Worm (Caenorhabditis elegans) whole organism, early embryonic: ENCODE results near the gene F41E7.6.

Experiments used
- B0310.2 ChIP-seq: sonication (generic microtip); optimal IDR thresholded peaks from 2 replicates; lab custom pipeline; 2016; ENCODE audit warnings: mild to moderate bottlenecking, missing genetic modification characterization, missing compliant biosample characterization
- F13C5.2 ChIP-seq: sonication (generic microtip); optimal IDR thresholded peaks from 2 replicates; lab custom pipeline; 2017; ENCODE audit warnings: mild to moderate bottlenecking, missing genetic modification characterization, inconsistent platforms, missing compliant biosample characterization
- aly-1 ChIP-seq: sonication (generic microtip); optimal IDR thresholded peaks from 2 replicates; lab custom pipeline; 2016; ENCODE audit warnings: missing genetic modification characterization, missing compliant biosample characterization
- ama-1 ChIP-seq: fragments of 150-350 bp; optimal IDR thresholded peaks from 2 replicates; lab custom pipeline; 2014
- ceh-13 ChIP-seq: fragments of 200-800 bp; sonication (Bioruptor generic); optimal IDR thresholded peaks from 2 replicates; lab custom pipeline; 2018; ENCODE audit warnings: mild to moderate bottlenecking, missing genetic modification characterization, missing compliant biosample characterization
- ceh-36 ChIP-seq: sonication (generic microtip); optimal IDR thresholded peaks from 2 replicates; lab custom pipeline; 2016; ENCODE audit warnings: missing genetic modification characterization, inconsistent platforms, missing compliant biosample characterization
- ets-7 ChIP-seq: sonication (generic microtip); optimal IDR thresholded peaks from 2 replicates; lab custom pipeline; 2016; ENCODE audit warnings: missing genotype, missing genetic modification characterization, missing compliant biosample characterization
- flt-1 ChIP-seq: fragments of 200-800 bp; sonication (Bioruptor generic); IDR thresholded peaks from 2 replicates; pipeline ENCODE4 v1.3.6; 2022; ENCODE audit warnings: missing genetic modification characterization, missing compliant biosample characterization
- hmbx-1 ChIP-seq: sonication (generic microtip); optimal IDR thresholded peaks from 2 replicates; lab custom pipeline; 2016; ENCODE audit warnings: mild to moderate bottlenecking, missing genetic modification characterization, missing compliant biosample characterization
- hmg-4 ChIP-seq: fragments of 200-800 bp; sonication (Bioruptor generic); optimal IDR thresholded peaks from 2 replicates; lab custom pipeline; 2018; ENCODE audit warnings: mild to moderate bottlenecking, missing genetic modification characterization, missing compliant biosample characterization
- hnd-1 ChIP-seq: sonication (generic microtip); optimal IDR thresholded peaks from 2 replicates; lab custom pipeline; 2016; ENCODE audit warnings: missing genetic modification characterization, missing compliant biosample characterization
- pes-1 ChIP-seq: fragments of 200-800 bp; sonication (Bioruptor generic); IDR thresholded peaks from 2 replicates; pipeline ENCODE4 v1.3.6; 2022; ENCODE audit warnings: missing genetic modification reagents, missing genetic modification characterization, missing compliant biosample characterization
- scrt-1 ChIP-seq: fragments of 200-800 bp; sonication (Bioruptor generic); IDR thresholded peaks from 2 replicates; pipeline ENCODE4 v1.3.6; 2022; ENCODE audit warnings: missing genetic modification characterization, missing compliant biosample characterization
- sea-1 ChIP-seq: fragments of 200-800 bp; sonication (Bioruptor generic); conservative IDR thresholded peaks from 2 replicates; pipeline ENCODE4 v1.3.6; 2022; ENCODE audit warnings: missing genetic modification characterization, missing compliant biosample characterization
- tbx-11 ChIP-seq: fragments of 200-800 bp; sonication (Bioruptor generic); IDR thresholded peaks from 2 replicates; pipeline ENCODE4 v1.3.6; 2022; ENCODE audit warnings: missing genetic modification characterization, missing compliant biosample characterization
- tbx-37 ChIP-seq: fragments of 200-800 bp; sonication (Bioruptor generic); conservative IDR thresholded peaks from 2 replicates; pipeline ENCODE4 v1.3.6; 2022; ENCODE audit warnings: missing genetic modification reagents, missing genetic modification characterization, missing compliant biosample characterization
- tra-4 ChIP-seq: sonication (generic microtip); optimal IDR thresholded peaks from 2 replicates; lab custom pipeline; 2017; ENCODE audit warnings: missing genetic modification characterization, missing compliant biosample characterization

F41E7.6 gene

ce11 chrX:10310366-10310765 is at the start of gene F41E7.6:
Gene F41E7.6 (minus strand): TSS chrX:10310466.
- TF ChIP-seq hmg-4 (GFP tag; lab: Kevin White, UChicago) (no peak), hnd-1 (tag; lab: Kevin White, UChicago) (no peak), sea-1 (GFP tag; lab: Robert Waterston, UW) (no peak)

- TF ChIP-seq tra-4 (no peak), pes-1 (GFP tag; lab: Robert Waterston, UW) (no peak), hnd-1 (tag; lab: Kevin White, UChicago) (no peak), sea-1 (GFP tag; lab: Robert Waterston, UW) (no peak), scrt-1 (GFP tag; lab: Robert Waterston, UW) (no peak), ceh-13 (GFP tag; lab: Kevin White, UChicago) (no peak), hmbx-1 (tag; lab: Kevin White, UChicago) (no peak), ets-7 (tag; lab: Kevin White, UChicago) (no peak), ama-1 (lab: Kevin White, UChicago) (no peak), tbx-37 (GFP tag; lab: Robert Waterston, UW) (no peak), hmg-4 (GFP tag; lab: Kevin White, UChicago) (no peak), F13C5.2 (tag; lab: Kevin White, UChicago) (no peak), flt-1 (GFP tag; lab: Robert Waterston, UW) (no peak)
These were observed 47.8 kb upstream of the F41E7.6 start, which contains the start of gene efhc-1 for ce11 chrX:10358083-10358482. Gene efhc-1 (plus strand): TSS chrX:10358383.

ce11 chrX:10355650-10356049 is 45.4 kb upstream of the F41E7.6 start, which contains the start of gene R07E3.7:
Gene R07E3.7 (minus strand): TSS chrX:10355750.
- TF ChIP-seq ceh-36 (tag; lab: Kevin White, UChicago) (no peak), ets-7 (tag; lab: Kevin White, UChicago) (no peak), pes-1 (GFP tag; lab: Robert Waterston, UW) (no peak), hmg-4 (GFP tag; lab: Kevin White, UChicago) (no peak), hnd-1 (tag; lab: Kevin White, UChicago) (no peak), B0310.2 (tag; lab: Kevin White, UChicago) (no peak), tbx-11 (GFP tag; lab: Robert Waterston, UW) (no peak), hmbx-1 (tag; lab: Kevin White, UChicago) (no peak), ceh-13 (GFP tag; lab: Kevin White, UChicago) (no peak), aly-1 (tag; lab: Kevin White, UChicago) (no peak), tbx-37 (GFP tag; lab: Robert Waterston, UW) (no peak), sea-1 (GFP tag; lab: Robert Waterston, UW) (no peak), tra-4 (no peak), ama-1 (lab: Kevin White, UChicago) (no peak), F13C5.2 (tag; lab: Kevin White, UChicago) (no peak), flt-1 (GFP tag; lab: Robert Waterston, UW) (no peak), scrt-1 (GFP tag; lab: Robert Waterston, UW) (no peak)

ce11 chrX:10353857-10354256 is 43.6 kb upstream of the F41E7.6 start:
- TF ChIP-seq aly-1 (tag; lab: Kevin White, UChicago) (no peak), scrt-1 (GFP tag; lab: Robert Waterston, UW) (no peak), ceh-13 (GFP tag; lab: Kevin White, UChicago) (no peak), sea-1 (GFP tag; lab: Robert Waterston, UW) (no peak), tbx-37 (GFP tag; lab: Robert Waterston, UW) (no peak), F13C5.2 (tag; lab: Kevin White, UChicago) (no peak), hmg-4 (GFP tag; lab: Kevin White, UChicago) (no peak), B0310.2 (tag; lab: Kevin White, UChicago) (no peak), ets-7 (tag; lab: Kevin White, UChicago) (no peak), tra-4 (no peak), ama-1 (lab: Kevin White, UChicago) (no peak), hnd-1 (tag; lab: Kevin White, UChicago) (no peak), flt-1 (GFP tag; lab: Robert Waterston, UW) (no peak), hmbx-1 (tag; lab: Kevin White, UChicago) (no peak), ceh-36 (tag; lab: Kevin White, UChicago) (no peak), tbx-11 (GFP tag; lab: Robert Waterston, UW) (no peak), pes-1 (GFP tag; lab: Robert Waterston, UW) (no peak)

- TF ChIP-seq hmg-4 (GFP tag; lab: Kevin White, UChicago) (no peak), B0310.2 (tag; lab: Kevin White, UChicago) (no peak), ama-1 (lab: Kevin White, UChicago) (no peak), sea-1 (GFP tag; lab: Robert Waterston, UW) (no peak), ets-7 (tag; lab: Kevin White, UChicago) (no peak), tra-4 (no peak), pes-1 (GFP tag; lab: Robert Waterston, UW) (no peak), flt-1 (GFP tag; lab: Robert Waterston, UW) (no peak), hnd-1 (tag; lab: Kevin White, UChicago) (no peak), scrt-1 (GFP tag; lab: Robert Waterston, UW) (no peak), F13C5.2 (tag; lab: Kevin White, UChicago) (no peak), hmbx-1 (tag; lab: Kevin White, UChicago) (no peak), aly-1 (tag; lab: Kevin White, UChicago) (no peak), tbx-37 (GFP tag; lab: Robert Waterston, UW) (no peak), ceh-13 (GFP tag; lab: Kevin White, UChicago) (no peak), tbx-11 (GFP tag; lab: Robert Waterston, UW) (no peak), ceh-36 (tag; lab: Kevin White, UChicago) (no peak)
These were observed 39.9 kb upstream of the F41E7.6 start for ce11 chrX:10350151-10350550.

- TF ChIP-seq sea-1 (GFP tag; lab: Robert Waterston, UW) (no peak), tbx-11 (GFP tag; lab: Robert Waterston, UW) (no peak)
These were observed 30.7 kb upstream of the F41E7.6 start, which contains the start of gene R07E3.1 for ce11 chrX:10340986-10341385. Gene R07E3.1 (minus strand): TSS chrX:10341161.

- TF ChIP-seq aly-1 (tag; lab: Kevin White, UChicago): no peak
- TF ChIP-seq ets-7 (tag; lab: Kevin White, UChicago): no peak
- no peak for TF ChIP-seq sea-1 (GFP tag; lab: Robert Waterston, UW)
- no peak for TF ChIP-seq tbx-37 (GFP tag; lab: Robert Waterston, UW)
These were observed 29.8 kb upstream of the F41E7.6 start for ce11 chrX:10340044-10340443.
